Fruit fly (Drosophila melanogaster) whole organism, prepupa: ENCODE measurements around the gene sra.
A peak's percentile ranks its signal among the peaks of the same experiment; 100 is the strongest.

ENCODE experiments used
- CG16779 ChIP-seq: fragments of 200-800 bp; sonication (Bioruptor generic); optimal IDR thresholded peaks from 3 replicates; lab custom pipeline; 2017; ENCODE audit warnings: missing biosample characterization, mild to moderate bottlenecking, missing genetic modification characterization
- CG3032 ChIP-seq: fragments of 200-800 bp; optimal IDR thresholded peaks from 2 replicates; lab custom pipeline; 2019; ENCODE audit warnings: missing biosample characterization, mild to moderate bottlenecking, missing genetic modification characterization, moderate library complexity
- CG34406 ChIP-seq: fragments of 200-800 bp; sonication (Bioruptor generic); optimal IDR thresholded peaks from 3 replicates; lab custom pipeline; 2016; ENCODE audit warnings: missing biosample characterization, missing genetic modification characterization
- CG4318 ChIP-seq: fragments of 200-800 bp; sonication (Bioruptor generic); optimal IDR thresholded peaks from 3 replicates; lab custom pipeline; 2017; ENCODE audit warnings: missing biosample characterization, mild to moderate bottlenecking, missing genetic modification characterization
- CG6163 ChIP-seq: fragments of 200-800 bp; sonication (Bioruptor generic); IDR thresholded peaks from 3 replicates; pipeline ENCODE4 v1.3.6; 2022; ENCODE audit warnings: missing biosample characterization, missing genetic modification characterization
- CG6792 ChIP-seq: fragments of 200-800 bp; sonication (Bioruptor generic); optimal IDR thresholded peaks from 3 replicates; lab custom pipeline; 2016; ENCODE audit warnings: missing biosample characterization, missing genetic modification characterization
- CG6854 ChIP-seq: fragments of 200-800 bp; sonication (Bioruptor generic); optimal IDR thresholded peaks from 2 replicates; lab custom pipeline; 2017; ENCODE audit warnings: missing biosample characterization, mild to moderate bottlenecking, missing genetic modification characterization
- Eip78C ChIP-seq: fragments of 200-800 bp; sonication (Bioruptor generic); peaks from one replicate; lab custom pipeline; 2016; ENCODE audit warnings: missing biosample characterization, missing genetic modification characterization
- Gug ChIP-seq: fragments of 200-800 bp; sonication (Bioruptor generic); IDR thresholded peaks from 2 replicates; pipeline ENCODE4 v1.3.6; 2022; ENCODE audit warnings: missing biosample characterization, missing genetic modification characterization
- Hr39 ChIP-seq: fragments of 200-800 bp; sonication (Bioruptor generic); optimal IDR thresholded peaks from 2 replicates; lab custom pipeline; 2016; ENCODE audit warnings: missing biosample characterization, missing genetic modification characterization
- Sox102F ChIP-seq: fragments of 200-800 bp; sonication (Bioruptor generic); optimal IDR thresholded peaks from 2 replicates; lab custom pipeline; 2016; ENCODE audit warnings: missing biosample characterization, mild to moderate bottlenecking, missing genetic modification characterization
- Sox14 ChIP-seq: fragments of 200-800 bp; sonication (Bioruptor generic); optimal IDR thresholded peaks from 3 replicates; lab custom pipeline; 2016; ENCODE audit warnings: missing biosample characterization, missing genetic modification characterization
- ss ChIP-seq, 2 experiments: fragments of 200-800 bp; sonication (Bioruptor generic); optimal IDR thresholded peaks; 2 replicates in 1 of 2; 3 replicates in 1 of 2; lab custom pipeline; 2017 to 2018; ENCODE audit warnings: mild to moderate bottlenecking in 2 of 2, missing biosample characterization in 2 of 2, missing genetic modification characterization in 2 of 2, moderate library complexity in 1 of 2
- vri ChIP-seq: fragments of 200-800 bp; sonication (Bioruptor generic); optimal IDR thresholded peaks from 3 replicates; lab custom pipeline; 2016; ENCODE audit warnings: missing biosample characterization, mild to moderate bottlenecking, missing genetic modification characterization

- TF ChIP-seq CG6163 (GFP tag; lab: Robert Waterston, UW) (peak; percentile 99), vri (GFP tag; lab: Kevin White, UChicago) (peak; percentile 95), CG34406 (GFP tag; lab: Kevin White, UChicago) (peak; percentile 85), Sox102F (GFP tag; lab: Kevin White, UChicago) (peak; percentile 96), CG4318 (GFP tag; lab: Kevin White, UChicago) (peak; percentile 92), CG6792 (GFP tag; lab: Kevin White, UChicago) (peak; percentile 96), Hr39 (peak; percentile 98), Sox14 (peak; percentile 99), CG6854 (peak; percentile 89), CG3032 (tag; lab: Kevin White, UChicago) (peak; percentile 91), CG16779 (tag; lab: Kevin White, UChicago) (peak; percentile 93), ss (GFP tag; optimal IDR thresholded peaks at IDR 0.05; lab: Kevin White, UChicago) (peak; percentile 86 to 93), Eip78C (GFP tag; lab: Kevin White, UChicago) (peak; percentile 99), Gug (peak; percentile 98)
These were observed 35.6 kb downstream of the sra start for dm6 chr3R:16222300-16222903.
